Worm (Caenorhabditis elegans) whole organism, L4 larva: ENCODE measurements around the gene sms-1.
A peak's percentile ranks its signal among the peaks of the same experiment; 100 is the strongest.

ENCODE experiments used
- F10B5.3 ChIP-seq: sonication (generic microtip); optimal IDR thresholded peaks from 2 replicates; lab custom pipeline; 2016; ENCODE audit warnings: mild to moderate bottlenecking, missing genetic modification characterization, missing compliant biosample characterization
- F26F4.8 ChIP-seq: fragments of 200-800 bp; sonication (Bioruptor generic); conservative IDR thresholded peaks from 2 replicates; pipeline ENCODE4 v1.3.6; 2022; ENCODE audit warnings: missing genetic modification characterization, missing compliant biosample characterization
- F37D6.2 ChIP-seq: sonication (generic microtip); optimal IDR thresholded peaks from 2 replicates; lab custom pipeline; 2016; ENCODE audit warnings: mild to moderate bottlenecking, missing genetic modification characterization, missing compliant biosample characterization
- F44E2.7 ChIP-seq: fragments of 200-800 bp; sonication (Bioruptor generic); IDR thresholded peaks from 2 replicates; pipeline ENCODE4 v2.1.2; 2022; ENCODE audit warnings: missing genetic modification characterization, missing compliant biosample characterization
- R02D3.7 ChIP-seq: fragments of 150-350 bp; sonication (generic microtip); optimal IDR thresholded peaks from 3 replicates; lab custom pipeline; 2014; ENCODE audit warnings: missing biosample characterization, missing genetic modification characterization
- T26A8.4 ChIP-seq: fragments of 200-800 bp; sonication (Bioruptor generic); IDR thresholded peaks from 2 replicates; pipeline ENCODE4 v1.3.6; 2022; ENCODE audit warnings: missing genetic modification characterization, missing compliant biosample characterization
- Y105C5A.15 ChIP-seq: fragments of 200-800 bp; sonication (Bioruptor generic); IDR thresholded peaks from 2 replicates; pipeline ENCODE4 v1.3.6; 2022; ENCODE audit warnings: missing genetic modification characterization, missing compliant biosample characterization
- Y5F2A.4 ChIP-seq: fragments of 200-800 bp; sonication (Bioruptor generic); optimal IDR thresholded peaks from 2 replicates; lab custom pipeline; 2018; ENCODE audit warnings: mild to moderate bottlenecking, missing genetic modification characterization, missing compliant biosample characterization
- ZK337.2 ChIP-seq: fragments of 200-800 bp; sonication (Bioruptor generic); IDR thresholded peaks from 2 replicates; pipeline ENCODE4 v1.3.6; 2022; ENCODE audit warnings: missing genetic modification reagents, missing genetic modification characterization, missing compliant biosample characterization
- ZK546.5 ChIP-seq, 2 experiments: sonication (generic microtip); optimal IDR thresholded peaks; 2 replicates each; lab custom pipeline; 2017; ENCODE audit warnings: missing biosample characterization in 2 of 2, missing genetic modification characterization in 2 of 2
- ama-1 ChIP-seq: fragments of 150-350 bp; optimal IDR thresholded peaks from 2 replicates; lab custom pipeline; 2014; ENCODE audit warnings: inconsistent platforms, mixed read lengths
- attf-4 ChIP-seq: sonication (generic microtip); optimal IDR thresholded peaks from 3 replicates; lab custom pipeline; 2017; ENCODE audit warnings: missing biosample characterization, missing genetic modification characterization
- ceh-20 ChIP-seq: fragments of 200-800 bp; sonication (Bioruptor generic); IDR thresholded peaks from 2 replicates; pipeline ENCODE4 v1.3.6; 2022; ENCODE audit warnings: missing genetic modification reagents, missing genetic modification characterization, missing compliant biosample characterization
- ceh-28 ChIP-seq: fragments of 150-350 bp; optimal IDR thresholded peaks from 2 replicates; lab custom pipeline; 2014; ENCODE audit warnings: missing biosample characterization, missing genetic modification reagents, missing genetic modification characterization
- ceh-62 ChIP-seq: sonication (generic microtip); optimal IDR thresholded peaks from 2 replicates; lab custom pipeline; 2017; ENCODE audit warnings: missing biosample characterization, missing genetic modification characterization
- ceh-82 ChIP-seq: sonication (generic microtip); optimal IDR thresholded peaks from 2 replicates; lab custom pipeline; 2017; ENCODE audit warnings: missing biosample characterization, missing genetic modification characterization
- ces-1 ChIP-seq: fragments of 150-350 bp; sonication (generic microtip); optimal IDR thresholded peaks from 4 replicates; lab custom pipeline; 2014; ENCODE audit warnings: missing biosample characterization, missing genetic modification reagents, missing genetic modification characterization
- ctbp-1 ChIP-seq: fragments of 200-800 bp; sonication (Bioruptor generic); IDR thresholded peaks from 2 replicates; pipeline ENCODE4 v1.3.6; 2022; ENCODE audit warnings: missing genetic modification reagents, missing genetic modification characterization, missing compliant biosample characterization
- daf-12 ChIP-seq: fragments of 150-350 bp; optimal IDR thresholded peaks from 2 replicates; lab custom pipeline; 2014; ENCODE audit warnings: missing biosample characterization, missing genetic modification reagents, missing genetic modification characterization
- daf-16 ChIP-seq, 3 experiments: sonication (generic microtip); optimal IDR thresholded peaks; 2 replicates each; lab custom pipeline; 2016 to 2017; ENCODE audit warnings: missing genetic modification characterization in 3 of 3, missing genetic modification reagents in 3 of 3, mild to moderate bottlenecking in 2 of 3, missing compliant biosample characterization in 2 of 3, missing biosample characterization in 1 of 3, moderate library complexity in 1 of 3
- daf-19 ChIP-seq: fragments of 200-800 bp; sonication (Bioruptor generic); conservative IDR thresholded peaks from 2 replicates; pipeline ENCODE4 v1.3.6; 2022; ENCODE audit warnings: missing genetic modification characterization, missing compliant biosample characterization
- dmd-9 ChIP-seq: fragments of 200-800 bp; sonication (Bioruptor generic); IDR thresholded peaks from 2 replicates; pipeline ENCODE4 v1.3.6; 2022; ENCODE audit warnings: missing genetic modification reagents, missing genetic modification characterization, missing compliant biosample characterization
- dve-1 ChIP-seq: sonication (generic microtip); optimal IDR thresholded peaks from 2 replicates; lab custom pipeline; 2017; ENCODE audit warnings: antibody characterized with exemption, mild to moderate bottlenecking, missing genetic modification characterization, missing compliant biosample characterization; ENCODE audit not compliant: insufficient read depth
- egl-43 ChIP-seq: fragments of 200-800 bp; sonication (Bioruptor generic); IDR thresholded peaks from 2 replicates; pipeline ENCODE4 v1.3.6; 2022; ENCODE audit warnings: missing genetic modification reagents, missing genetic modification characterization, missing compliant biosample characterization
- fkh-10 ChIP-seq: fragments of 150-350 bp; optimal IDR thresholded peaks from 2 replicates; lab custom pipeline; 2014; ENCODE audit warnings: missing biosample characterization, missing genetic modification reagents, missing genetic modification characterization
- gei-8 ChIP-seq: fragments of 200-800 bp; sonication (Bioruptor generic); optimal IDR thresholded peaks from 2 replicates; lab custom pipeline; 2018; ENCODE audit warnings: mild to moderate bottlenecking, missing genetic modification characterization, missing compliant biosample characterization
- hlh-11 ChIP-seq: fragments of 200-800 bp; sonication (Bioruptor generic); optimal IDR thresholded peaks from 2 replicates; lab custom pipeline; 2018; ENCODE audit warnings: mild to moderate bottlenecking, missing genetic modification characterization, missing compliant biosample characterization
- lim-7 ChIP-seq: fragments of 200-800 bp; sonication (Bioruptor generic); IDR thresholded peaks from 2 replicates; pipeline ENCODE4 v1.3.6; 2022; ENCODE audit warnings: missing genetic modification characterization, missing compliant biosample characterization
- lin-13 ChIP-seq: fragments of 150-350 bp; optimal IDR thresholded peaks from 2 replicates; lab custom pipeline; 2014; ENCODE audit warnings: missing biosample characterization, missing genetic modification reagents, missing genetic modification characterization
- lin-15B ChIP-seq: fragments of 150-350 bp; sonication (generic microtip); optimal IDR thresholded peaks from 3 replicates; lab custom pipeline; 2014; ENCODE audit warnings: missing biosample characterization, missing genetic modification characterization
- lin-29 ChIP-seq: fragments of 200-800 bp; sonication (Bioruptor generic); IDR thresholded peaks from 2 replicates; pipeline ENCODE4 v1.3.6; 2022; ENCODE audit warnings: missing genetic modification reagents, missing genetic modification characterization, missing compliant biosample characterization
- lin-39 ChIP-seq: fragments of 150-350 bp; optimal IDR thresholded peaks from 2 replicates; lab custom pipeline; 2014; ENCODE audit warnings: missing biosample characterization, missing genetic modification reagents, missing genetic modification characterization
- lir-3 ChIP-seq: sonication (generic microtip); optimal IDR thresholded peaks from 2 replicates; lab custom pipeline; 2016; ENCODE audit warnings: mild to moderate bottlenecking, missing genetic modification characterization, missing compliant biosample characterization
- madf-9 ChIP-seq: fragments of 200-800 bp; sonication (Bioruptor generic); conservative IDR thresholded peaks from 2 replicates; pipeline ENCODE4 v1.3.6; 2022; ENCODE audit warnings: missing genetic modification reagents, missing genetic modification characterization, missing compliant biosample characterization
- mdl-1 ChIP-seq, 2 experiments: fragments of 150-350 bp in 1 of 2; sonication (generic microtip) in 1 of 2; optimal IDR thresholded peaks; 2 replicates each; lab custom pipeline; 2014 to 2017; ENCODE audit warnings: missing biosample characterization in 2 of 2, missing genetic modification characterization in 2 of 2
- mep-1 ChIP-seq: fragments of 150-350 bp; sonication (generic microtip); optimal IDR thresholded peaks from 3 replicates; lab custom pipeline; 2014; ENCODE audit warnings: missing biosample characterization, missing genetic modification characterization
- mes-2 ChIP-seq: sonication (generic microtip); optimal IDR thresholded peaks from 2 replicates; lab custom pipeline; 2016; ENCODE audit warnings: missing genotype, mild to moderate bottlenecking, missing genetic modification characterization, missing compliant biosample characterization; ENCODE audit not compliant: poor library complexity, severe bottlenecking
- nhr-102 ChIP-seq: sonication (generic microtip); optimal IDR thresholded peaks from 2 replicates; lab custom pipeline; 2016; ENCODE audit warnings: mild to moderate bottlenecking, missing genetic modification characterization, moderate library complexity, missing compliant biosample characterization
- nhr-41 ChIP-seq: fragments of 200-800 bp; sonication (Bioruptor generic); IDR thresholded peaks from 2 replicates; pipeline ENCODE4 v1.3.6; 2022; ENCODE audit warnings: missing genetic modification reagents, missing genetic modification characterization, missing compliant biosample characterization
- nhr-6 ChIP-seq: fragments of 150-350 bp; optimal IDR thresholded peaks from 2 replicates; lab custom pipeline; 2014; ENCODE audit warnings: missing biosample characterization, missing genetic modification characterization
- pqm-1 ChIP-seq: sonication (generic microtip); optimal IDR thresholded peaks from 2 replicates; lab custom pipeline; 2017; ENCODE audit warnings: missing biosample characterization, missing genetic modification characterization
- saeg-2 ChIP-seq: fragments of 200-800 bp; sonication (Bioruptor generic); IDR thresholded peaks from 2 replicates; pipeline ENCODE4 v1.3.6; 2022; ENCODE audit warnings: missing genetic modification reagents, missing genetic modification characterization, missing compliant biosample characterization
- set-16 ChIP-seq: fragments of 200-800 bp; sonication (Bioruptor generic); IDR thresholded peaks from 2 replicates; pipeline ENCODE4 v1.3.6; 2022; ENCODE audit warnings: missing genetic modification reagents, missing genetic modification characterization, missing compliant biosample characterization
- snpc-1.2 ChIP-seq: fragments of 200-800 bp; sonication (Bioruptor generic); IDR thresholded peaks from 2 replicates; pipeline ENCODE4 v1.3.6; 2022; ENCODE audit warnings: missing genetic modification reagents, missing genetic modification characterization, missing compliant biosample characterization
- tag-97 ChIP-seq: fragments of 200-800 bp; sonication (Bioruptor generic); IDR thresholded peaks from 2 replicates; pipeline ENCODE4 v1.3.6; 2022; ENCODE audit warnings: missing genetic modification characterization, missing compliant biosample characterization
- unc-130 ChIP-seq: sonication (generic microtip); optimal IDR thresholded peaks from 2 replicates; lab custom pipeline; 2016; ENCODE audit warnings: missing genetic modification reagents, missing genetic modification characterization, missing compliant biosample characterization
- zag-1 ChIP-seq: fragments of 150-350 bp; optimal IDR thresholded peaks from 2 replicates; lab custom pipeline; 2014; ENCODE audit warnings: missing biosample characterization, missing genetic modification characterization
- zip-11 ChIP-seq: fragments of 200-800 bp; sonication (Bioruptor generic); IDR thresholded peaks from 2 replicates; pipeline ENCODE4 v1.3.6; 2022; ENCODE audit warnings: missing genetic modification characterization, missing compliant biosample characterization
- zip-2 ChIP-seq: fragments of 150-350 bp; optimal IDR thresholded peaks from 2 replicates; lab custom pipeline; 2014; ENCODE audit warnings: missing biosample characterization, missing genetic modification characterization
- ztf-11 ChIP-seq: fragments of 150-350 bp; optimal IDR thresholded peaks from 2 replicates; lab custom pipeline; 2014; ENCODE audit warnings: missing biosample characterization, missing genetic modification characterization
- ztf-7 ChIP-seq: fragments of 150-350 bp; optimal IDR thresholded peaks from 2 replicates; lab custom pipeline; 2014; ENCODE audit warnings: missing biosample characterization, missing genetic modification characterization

sms-1 gene

ce11 chrIV:11522225-11522952, 24.4 kb upstream of the sms-1 start:
- TF ChIP-seq saeg-2 (GFP tag; lab: Robert Waterston, UW) = 0 out of 2 replicates have a peak, but pooled peaks have one; percentile 21
- TF ChIP-seq ctbp-1 (GFP tag; lab: Robert Waterston, UW) = no peak
- no peak for TF ChIP-seq daf-16 (GFP tag; optimal IDR thresholded peaks at IDR 0.05; lab: Kevin White, UChicago)
- TF ChIP-seq daf-16 (tag; optimal IDR thresholded peaks at IDR 0.05; lab: Kevin White, UChicago) = peak; percentile 58
- no peak for TF ChIP-seq zip-11
- no peak for TF ChIP-seq Y5F2A.4 (GFP tag; lab: Kevin White, UChicago)
- TF ChIP-seq ceh-82 (tag; lab: Kevin White, UChicago) = no peak
- TF ChIP-seq hlh-11 = peak; percentile 84
- TF ChIP-seq lir-3 = no peak
- TF ChIP-seq ZK337.2 = no peak
- no peak for TF ChIP-seq dmd-9 (GFP tag; lab: Robert Waterston, UW)
- TF ChIP-seq mdl-1 (tag; optimal IDR thresholded peaks at IDR 0.05; lab: Kevin White, UChicago) = peak in 1 of 2 experiments; percentile 65
- peak; percentile 31 for TF ChIP-seq lin-13 (GFP tag; lab: Kevin White, UChicago)
- TF ChIP-seq F10B5.3 (tag; lab: Kevin White, UChicago) = no peak
- no peak for TF ChIP-seq lin-15B (tag; lab: Kevin White, UChicago)
- TF ChIP-seq ztf-7 (tag; lab: Kevin White, UChicago) = peak; percentile 18
- no peak for TF ChIP-seq zag-1 (tag; lab: Kevin White, UChicago)
- no peak for TF ChIP-seq zip-2 (tag; lab: Kevin White, UChicago)
- no peak for TF ChIP-seq nhr-6 (tag; lab: Kevin White, UChicago)
- TF ChIP-seq F37D6.2 (tag; lab: Kevin White, UChicago) = peak; percentile 20
- TF ChIP-seq dve-1 (tag; lab: Kevin White, UChicago) = peak; percentile 80
- TF ChIP-seq attf-4 (tag; lab: Kevin White, UChicago) = no peak
- no peak for TF ChIP-seq lin-29 (GFP tag; lab: Robert Waterston, UW)
- TF ChIP-seq gei-8 (GFP tag; lab: Kevin White, UChicago) = no peak
- no peak for TF ChIP-seq egl-43 (GFP tag; lab: Robert Waterston, UW)
- TF ChIP-seq lin-39 (tag; lab: Kevin White, UChicago) = no peak
- no peak for TF ChIP-seq F26F4.8 (GFP tag; lab: Robert Waterston, UW)
- no peak for TF ChIP-seq R02D3.7 (tag; lab: Kevin White, UChicago)
- TF ChIP-seq Y105C5A.15 (GFP tag; lab: Robert Waterston, UW) = no peak
- no peak for TF ChIP-seq snpc-1.2
- peak; percentile 62 for TF ChIP-seq T26A8.4 (GFP tag; lab: Robert Waterston, UW)
- TF ChIP-seq ceh-62 (tag; lab: Kevin White, UChicago) = no peak
- no peak for TF ChIP-seq nhr-41
- no peak for TF ChIP-seq lim-7 (GFP tag; lab: Robert Waterston, UW)
- no peak; the same call in 1 of the 2 replicates for TF ChIP-seq ceh-20
- peak; percentile 49 for TF ChIP-seq ceh-28 (tag; lab: Kevin White, UChicago)
- TF ChIP-seq daf-19 (GFP tag; lab: Robert Waterston, UW) = 0 out of 2 replicates have a peak, but pooled peaks have one; percentile 15
- no peak for TF ChIP-seq daf-12 (tag; lab: Kevin White, UChicago)
- peak; percentile 94 for TF ChIP-seq mep-1 (tag; lab: Kevin White, UChicago)
- TF ChIP-seq mes-2 (tag; lab: Kevin White, UChicago) = peak; percentile 67
- TF ChIP-seq fkh-10 (GFP tag; lab: Kevin White, UChicago) = peak; percentile 13
- no peak for TF ChIP-seq tag-97 (GFP tag; lab: Robert Waterston, UW)
- peak; percentile 61 for TF ChIP-seq nhr-102 (tag; lab: Kevin White, UChicago)
- TF ChIP-seq pqm-1 (tag; lab: Kevin White, UChicago) = no peak
- no peak for TF ChIP-seq unc-130 (GFP tag; lab: Kevin White, UChicago)
- no peak for TF ChIP-seq ZK546.5 (tag; optimal IDR thresholded peaks at IDR 0.05; lab: Kevin White, UChicago)
- no peak for TF ChIP-seq F44E2.7 (GFP tag; lab: Robert Waterston, UW)
- no peak for TF ChIP-seq madf-9
- no peak for TF ChIP-seq ces-1 (GFP tag; lab: Kevin White, UChicago)
- TF ChIP-seq ama-1 = peak; percentile 13
- TF ChIP-seq ztf-11 (tag; lab: Kevin White, UChicago) = no peak
- TF ChIP-seq set-16 (GFP tag; lab: Robert Waterston, UW) = no peak
